Fruit fly (Drosophila melanogaster) whole organism, wandering third instar larva: ENCODE measurements around the gene CG31816.

Experiments
- OdsH ChIP-seq: fragments of 200-800 bp; sonication (Bioruptor generic); optimal IDR thresholded peaks from 2 replicates; lab custom pipeline; 2016; ENCODE audit warnings: missing biosample characterization, mild to moderate bottlenecking, missing genetic modification characterization
- psq ChIP-seq: fragments of 200-800 bp; sonication (Bioruptor generic); optimal IDR thresholded peaks from 3 replicates; lab custom pipeline; 2017; ENCODE audit warnings: missing biosample characterization, mild to moderate bottlenecking, missing genetic modification characterization, moderate library complexity

dm6 chr2L:16502898-16503551, 39.3 kb upstream of the CG31816 start:
- TF ChIP-seq OdsH (GFP tag; lab: Kevin White, UChicago) = peak; percentile 29
- TF ChIP-seq psq = peak; percentile 50
